Worm (Caenorhabditis elegans): Measurements from ENCODE around the gene morc-1.

The morc-1 gene

ce11 chrIII:5234312-5234711 is 27.6 kb upstream of the morc-1 start, which contains the start of gene mrps-26:
TSS of gene mrps-26 (plus strand) at chrIII:5234612.
- TF ChIP-seq lin-15B (tag; optimal IDR thresholded peaks at IDR 0.05) (no peak), nhr-90 (tag; optimal IDR thresholded peaks at IDR 0.05; ENCODE audit: poor library complexity) (no peak), unc-30 (tag; optimal IDR thresholded peaks at IDR 0.05) (no peak), dsc-1 (tag; optimal IDR thresholded peaks at IDR 0.05) (no peak), fos-1 (tag; optimal IDR thresholded peaks at IDR 0.05) (no peak), lsy-2 (tag; optimal IDR thresholded peaks at IDR 0.05) (no peak), lin-35 (GFP tag; optimal IDR thresholded peaks at IDR 0.05) (no peak), snu-23 (GFP tag; optimal IDR thresholded peaks at IDR 0.05) (no peak), sox-4 (tag; optimal IDR thresholded peaks at IDR 0.05) (no peak)

ce11 chrIII:5233140-5233539 is 26.4 kb upstream of the morc-1 start:
- no peak for TF ChIP-seq snpc-4 (tag; optimal IDR thresholded peaks at IDR 0.05)
- TF ChIP-seq fkh-4 (tag; optimal IDR thresholded peaks at IDR 0.05; ENCODE audit: borderline replicate concordance) = no peak
- no peak for TF ChIP-seq F16B12.6 (tag; optimal IDR thresholded peaks at IDR 0.05)
- TF ChIP-seq pag-3 (tag; optimal IDR thresholded peaks at IDR 0.05; ENCODE audit: borderline replicate concordance, insufficient read depth) = no peak
- no peak for TF ChIP-seq nhr-85 (tag)
- TF ChIP-seq ceh-90 (tag; optimal IDR thresholded peaks at IDR 0.05) = no peak
- TF ChIP-seq elt-2 (tag; optimal IDR thresholded peaks at IDR 0.05) = no peak
- no peak for TF ChIP-seq ama-1 (optimal IDR thresholded peaks at IDR 0.05)
- no peak for TF ChIP-seq unc-30 (tag; optimal IDR thresholded peaks at IDR 0.05)
- TF ChIP-seq dpl-1 (GFP tag; optimal IDR thresholded peaks at IDR 0.05) = peak in 1 of 3 experiments; percentile 20
- peak; percentile 15 for TF ChIP-seq rnt-1 (tag; optimal IDR thresholded peaks at IDR 0.05)
- TF ChIP-seq lsy-2 (tag; optimal IDR thresholded peaks at IDR 0.05) = no peak
- no peak for TF ChIP-seq unc-62 (GFP tag; optimal IDR thresholded peaks at IDR 0.05)
- no peak for TF ChIP-seq sox-4 (tag; optimal IDR thresholded peaks at IDR 0.05)
- no peak for TF ChIP-seq swsn-7 (tag; optimal IDR thresholded peaks at IDR 0.05)

- peak; percentile 43 for TF ChIP-seq C34B4.2 (tag; optimal IDR thresholded peaks at IDR 0.05)
- peak; percentile 15 for TF ChIP-seq rnt-1 (tag; optimal IDR thresholded peaks at IDR 0.05)
- peak; percentile 17 for TF ChIP-seq nhr-90 (tag; optimal IDR thresholded peaks at IDR 0.05; ENCODE audit: poor library complexity)
- TF ChIP-seq pax-3 (tag; optimal IDR thresholded peaks at IDR 0.05) = no peak
- TF ChIP-seq mab-9 (GFP tag; IDR thresholded peaks at IDR 0.05) = no peak
- TF ChIP-seq lin-39 (tag; optimal IDR thresholded peaks at IDR 0.05) = no peak
- peak; percentile 51 for TF ChIP-seq nhr-71 (tag; optimal IDR thresholded peaks at IDR 0.05)
- TF ChIP-seq fos-1 (tag; optimal IDR thresholded peaks at IDR 0.05) = peak; percentile 14
- TF ChIP-seq nhr-11 (tag; optimal IDR thresholded peaks at IDR 0.05) = no peak
- TF ChIP-seq lsy-2 (tag; optimal IDR thresholded peaks at IDR 0.05) = peak in 1 of 2 experiments; percentile 21
- TF ChIP-seq aly-2 (tag; optimal IDR thresholded peaks at IDR 0.05) = peak; percentile 92
- TF ChIP-seq sup-37 (GFP tag; optimal IDR thresholded peaks at IDR 0.05) = peak; percentile 24
- no peak for TF ChIP-seq pqm-1 (tag; optimal IDR thresholded peaks at IDR 0.05)
- peak; percentile 90 for TF ChIP-seq ama-1 (optimal IDR thresholded peaks at IDR 0.05)
- no peak for TF ChIP-seq tlp-1 (tag; optimal IDR thresholded peaks at IDR 0.05)
- no peak for TF ChIP-seq mdl-1 (tag; optimal IDR thresholded peaks at IDR 0.05)
- no peak for TF ChIP-seq nhr-84 (tag; optimal IDR thresholded peaks at IDR 0.05)
- TF ChIP-seq hlh-17 (GFP tag; optimal IDR thresholded peaks at IDR 0.05; ENCODE audit: borderline replicate concordance) = no peak
- TF ChIP-seq egl-13 (tag; optimal IDR thresholded peaks at IDR 0.05) = no peak
- no peak for TF ChIP-seq unc-86 (tag; optimal IDR thresholded peaks at IDR 0.05)
- no peak for TF ChIP-seq nhr-77 (tag; optimal IDR thresholded peaks at IDR 0.05)
- TF ChIP-seq sox-4 (tag; optimal IDR thresholded peaks at IDR 0.05) = no peak
- TF ChIP-seq efl-3 (GFP tag; optimal IDR thresholded peaks at IDR 0.05) = no peak
- no peak for TF ChIP-seq lin-35 (GFP tag; optimal IDR thresholded peaks at IDR 0.05)
- TF ChIP-seq zip-4 (GFP tag; optimal IDR thresholded peaks at IDR 0.05) = peak; percentile 37
- TF ChIP-seq lin-14 (GFP tag; optimal IDR thresholded peaks at IDR 0.05) = no peak
- no peak for TF ChIP-seq C16A3.4 (tag; optimal IDR thresholded peaks at IDR 0.05)
- TF ChIP-seq nhr-47 (tag; optimal IDR thresholded peaks at IDR 0.05) = peak; percentile 46
- TF ChIP-seq elt-2 (tag; optimal IDR thresholded peaks at IDR 0.05) = peak; percentile 31
- TF ChIP-seq unc-62 (GFP tag; optimal IDR thresholded peaks at IDR 0.05) = no peak
- TF ChIP-seq fkh-10 (GFP tag; optimal IDR thresholded peaks at IDR 0.05) = no peak
- no peak for TF ChIP-seq dpl-1 (GFP tag; optimal IDR thresholded peaks at IDR 0.05)
- peak; percentile 36 for TF ChIP-seq nhr-20 (tag; optimal IDR thresholded peaks at IDR 0.05)
- peak; percentile 45 for TF ChIP-seq ztf-4 (tag; optimal IDR thresholded peaks at IDR 0.05)
- TF ChIP-seq dsc-1 (tag; optimal IDR thresholded peaks at IDR 0.05) = no peak
- peak; percentile 22 for TF ChIP-seq snu-23 (GFP tag; optimal IDR thresholded peaks at IDR 0.05)
- TF ChIP-seq nhr-19 (GFP tag; conservative IDR thresholded peaks at IDR 0.05) = peak; percentile 25; the same call in 1 of the 2 replicates
Measured at ce11 chrIII:5230415-5230814, 23.7 kb upstream of the morc-1 start, which contains the start of gene prmt-5. TSS of gene prmt-5 (plus strand) at chrIII:5230555.
